Worm (Caenorhabditis elegans): ENCODE measurements around the gene phy-4.

The phy-4 gene

DNA sequence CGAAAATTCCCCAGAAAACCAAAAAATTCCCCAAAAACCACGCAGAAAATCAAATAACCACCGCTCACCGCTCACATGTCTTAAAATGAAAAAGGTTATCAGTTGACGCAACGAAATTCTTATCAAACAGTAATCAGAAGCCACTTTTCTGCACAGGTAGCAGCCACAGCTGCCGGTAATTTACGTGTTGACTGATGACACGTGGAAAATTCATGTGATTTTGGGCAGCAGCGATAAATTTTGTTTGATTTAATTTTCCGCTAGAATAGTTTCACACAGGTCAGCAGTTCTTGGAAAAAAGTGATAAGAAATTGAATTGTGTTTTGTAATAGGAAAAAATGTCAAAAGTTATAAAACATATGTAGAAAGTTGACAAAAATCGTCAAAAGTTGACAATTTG lies 14.1 kb upstream of the phy-4 start (continued):
- TF ChIP-seq let-526 (GFP tag; IDR thresholded peaks at IDR 0.05) (peak; percentile 42; the same call in 1 of the 2 replicates), lin-26 (GFP tag; IDR thresholded peaks at IDR 0.05) (no peak), nhr-120 (GFP tag; IDR thresholded peaks at IDR 0.05) (no peak), athp-1 (tag; optimal IDR thresholded peaks at IDR 0.05) (no peak), snpc-3.4 (tag; optimal IDR thresholded peaks at IDR 0.05) (no peak), aptf-3 (GFP tag; IDR thresholded peaks at IDR 0.05) (no peak), nhr-27 (tag; optimal IDR thresholded peaks at IDR 0.05) (no peak), gei-17 (GFP tag; optimal IDR thresholded peaks at IDR 0.05) (no peak), dpff-1 (tag; optimal IDR thresholded peaks at IDR 0.05) (no peak), unc-62 (GFP tag; optimal IDR thresholded peaks at IDR 0.05) (peak; percentile 15), Y56A3A.18 (GFP tag; IDR thresholded peaks at IDR 0.05) (no peak), ceh-100 (GFP tag; IDR thresholded peaks at IDR 0.05) (no peak), D2030.7 (GFP tag; IDR thresholded peaks at IDR 0.05) (no peak), hsf-1 (GFP tag; IDR thresholded peaks at IDR 0.05) (no peak), lag-1 (GFP tag; IDR thresholded peaks at IDR 0.05) (no peak), hlh-12 (tag; optimal IDR thresholded peaks at IDR 0.05) (no peak), ztf-6 (GFP tag; IDR thresholded peaks at IDR 0.05) (no peak), mcd-1 (GFP tag; IDR thresholded peaks at IDR 0.05) (peak; percentile 30; the same call in 1 of the 2 replicates), attf-5 (GFP tag; optimal IDR thresholded peaks at IDR 0.05) (peak; percentile 53), tlf-1 (GFP tag; optimal IDR thresholded peaks at IDR 0.05) (peak; percentile 36), chd-7 (tag; optimal IDR thresholded peaks at IDR 0.05) (peak; percentile 56), F49E8.2 (tag; optimal IDR thresholded peaks at IDR 0.05; ENCODE audit: insufficient read depth) (no peak), sea-2 (GFP tag; IDR thresholded peaks at IDR 0.05) (no peak), B0035.1 (tag; optimal IDR thresholded peaks at IDR 0.05) (no peak), nhr-80 (tag; optimal IDR thresholded peaks at IDR 0.05) (peak; percentile 94), B0336.3 (GFP tag; IDR thresholded peaks at IDR 0.05) (peak; percentile 41; the same call in 1 of the 2 replicates), T07F8.4 (tag; optimal IDR thresholded peaks at IDR 0.05) (no peak), Y79H2A.3 (GFP tag; conservative IDR thresholded peaks at IDR 0.05) (no peak), rec-8 (tag; optimal IDR thresholded peaks at IDR 0.05) (no peak), attf-3 (GFP tag; conservative IDR thresholded peaks at IDR 0.05) (no peak), bed-2 (GFP tag; IDR thresholded peaks at IDR 0.05) (no peak), aptf-2 (GFP tag; conservative IDR thresholded peaks at IDR 0.05) (no peak), attf-6 (GFP tag; IDR thresholded peaks at IDR 0.05) (no peak), nhr-179 (tag; optimal IDR thresholded peaks at IDR 0.05) (no peak), ztf-18 (tag; optimal IDR thresholded peaks at IDR 0.05) (no peak), rcor-1 (GFP tag; IDR thresholded peaks at IDR 0.05) (no peak; the same call in 1 of the 2 replicates), F57C9.4 (tag; optimal IDR thresholded peaks at IDR 0.05) (no peak), dox-1 (GFP tag; IDR thresholded peaks at IDR 0.05) (peak; percentile 76), hrde-1 (tag; optimal IDR thresholded peaks at IDR 0.05; ENCODE audit: borderline replicate concordance) (no peak), K12H6.12 (tag; optimal IDR thresholded peaks at IDR 0.05) (no peak), ets-4 (GFP tag; optimal IDR thresholded peaks at IDR 0.05) (peak; percentile 80), sdz-38 (tag; optimal IDR thresholded peaks at IDR 0.05) (no peak), C17E4.6 (GFP tag; IDR thresholded peaks at IDR 0.05) (no peak), B0261.1 (tag; optimal IDR thresholded peaks at IDR 0.05) (no peak), ztf-3 (GFP tag; optimal IDR thresholded peaks at IDR 0.05) (no peak), F23B12.7 (tag; optimal IDR thresholded peaks at IDR 0.05; ENCODE audit: insufficient read depth) (no peak), ceh-58 (GFP tag; IDR thresholded peaks at IDR 0.05) (no peak), ceh-40 (GFP tag; IDR thresholded peaks at IDR 0.05) (no peak), Y67H2A.10 (GFP tag; conservative IDR thresholded peaks at IDR 0.05) (no peak), lsl-1 (GFP tag; optimal IDR thresholded peaks at IDR 0.05) (no peak)

All from whole organism, young adult.